Fruit fly (Drosophila melanogaster) whole organism, adult: Measurements from ENCODE around the gene Eig71Ed.

Source experiments
- CG11617 ChIP-seq: fragments of 200-800 bp; sonication (Bioruptor generic); optimal IDR thresholded peaks from 2 replicates; lab custom pipeline; 2017; ENCODE audit warnings: mild to moderate bottlenecking, missing biosample characterization, missing genetic modification reagents, missing genetic modification characterization
- CG14711 ChIP-seq: fragments of 200-800 bp; sonication (Bioruptor generic); optimal IDR thresholded peaks from 2 replicates; lab custom pipeline; 2018; ENCODE audit warnings: missing biosample characterization, mild to moderate bottlenecking, missing genetic modification characterization, moderate library complexity
- CG5204 ChIP-seq: fragments of 200-800 bp; sonication (Bioruptor generic); optimal IDR thresholded peaks from 2 replicates; lab custom pipeline; 2016; ENCODE audit warnings: missing biosample characterization, missing genetic modification characterization
- CG7101 ChIP-seq: fragments of 200-800 bp; sonication (Bioruptor generic); optimal IDR thresholded peaks from 2 replicates; lab custom pipeline; 2018; ENCODE audit warnings: missing biosample characterization, mild to moderate bottlenecking, missing genetic modification characterization, moderate library complexity
- Hr96 ChIP-seq: fragments of 200-800 bp; sonication (Bioruptor generic); optimal IDR thresholded peaks from 2 replicates; lab custom pipeline; 2016; ENCODE audit warnings: missing biosample characterization, missing genetic modification characterization
- bab1 ChIP-seq: fragments of 200-800 bp; sonication (Bioruptor generic); optimal IDR thresholded peaks from 3 replicates; lab custom pipeline; 2019; ENCODE audit warnings: missing biosample characterization, mild to moderate bottlenecking, missing genetic modification characterization, moderate library complexity
- ovo ChIP-seq: fragments of 200-800 bp; sonication (Bioruptor generic); optimal IDR thresholded peaks from 2 replicates; lab custom pipeline; 2016; ENCODE audit warnings: missing biosample characterization, missing genetic modification characterization
- tj ChIP-seq: fragments of 200-800 bp; sonication (Bioruptor generic); optimal IDR thresholded peaks from 3 replicates; lab custom pipeline; 2017; ENCODE audit warnings: missing biosample characterization, mild to moderate bottlenecking, missing genetic modification characterization, moderate library complexity

DNA sequence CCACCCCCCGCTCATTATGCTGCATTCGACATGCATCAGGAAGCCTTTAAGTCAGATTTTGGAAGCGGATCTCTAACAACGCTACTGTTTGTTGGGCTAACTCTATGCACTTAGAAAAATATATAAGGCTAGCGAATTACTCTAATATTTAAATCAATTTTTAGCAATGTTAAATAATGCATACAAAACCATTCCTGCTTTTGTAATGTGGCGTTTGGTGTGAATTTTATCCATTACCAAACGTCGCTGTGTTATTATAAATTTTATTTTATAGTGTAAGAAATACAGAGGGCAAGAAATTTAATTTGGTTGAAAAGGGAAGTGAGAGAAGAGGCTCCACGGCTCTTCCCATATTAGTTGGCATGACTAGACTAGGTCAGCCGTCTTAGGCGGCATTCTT, 20.5 kb downstream of the Eig71Ed start:
- no peak for TF ChIP-seq CG7101 (tag; lab: Kevin White, UChicago)
- TF ChIP-seq CG11617 (GFP tag; lab: Kevin White, UChicago) = no peak
- no peak for TF ChIP-seq tj (GFP tag; lab: Kevin White, UChicago)
- no peak for TF ChIP-seq bab1 (GFP tag; lab: Kevin White, UChicago)
- no peak for TF ChIP-seq ovo (GFP tag; lab: Kevin White, UChicago)
- TF ChIP-seq CG5204 = no peak
- TF ChIP-seq CG14711 = no peak
- TF ChIP-seq Hr96 (GFP tag; lab: Kevin White, UChicago) = no peak
